Worm (Caenorhabditis elegans): ENCODE data around the gene yju-2.

The yju-2 gene

ce11 chrIII:7216924-7217521 is 32.9 kb downstream of the yju-2 start (continued):
- TF ChIP-seq fkh-4 (tag; optimal IDR thresholded peaks at IDR 0.05; ENCODE audit: borderline replicate concordance) = no peak
- TF ChIP-seq zip-4 (GFP tag; optimal IDR thresholded peaks at IDR 0.05) = no peak
- TF ChIP-seq pqm-1 (tag; optimal IDR thresholded peaks at IDR 0.05) = no peak
- no peak for TF ChIP-seq lin-15B (tag; optimal IDR thresholded peaks at IDR 0.05)
- peak; percentile 65 for TF ChIP-seq nhr-11 (tag; optimal IDR thresholded peaks at IDR 0.05)
- TF ChIP-seq nhr-28 (tag; optimal IDR thresholded peaks at IDR 0.05) = no peak
- TF ChIP-seq ztf-11 (tag; optimal IDR thresholded peaks at IDR 0.05) = no peak
- TF ChIP-seq elt-2 (tag; optimal IDR thresholded peaks at IDR 0.05) = no peak
- TF ChIP-seq nhr-90 (tag; optimal IDR thresholded peaks at IDR 0.05; ENCODE audit: poor library complexity) = no peak
- no peak for TF ChIP-seq skn-1 (tag; optimal IDR thresholded peaks at IDR 0.05)
- TF ChIP-seq ama-1 (optimal IDR thresholded peaks at IDR 0.05) = no peak
- peak; percentile 79 for TF ChIP-seq nhr-19 (GFP tag; conservative IDR thresholded peaks at IDR 0.05)
- TF ChIP-seq fkh-10 (GFP tag; optimal IDR thresholded peaks at IDR 0.05) = no peak
- TF ChIP-seq F16B12.6 (tag; optimal IDR thresholded peaks at IDR 0.05) = no peak
- TF ChIP-seq efl-1 (optimal IDR thresholded peaks at IDR 0.05) = peak; percentile 22 to 52
- peak; percentile 23 to 81 for TF ChIP-seq efl-1 (GFP tag; optimal IDR thresholded peaks at IDR 0.05 in 1 of 2)
- peak; percentile 34 for TF ChIP-seq xbp-1 (tag; optimal IDR thresholded peaks at IDR 0.05)
- TF ChIP-seq irx-1 (tag; optimal IDR thresholded peaks at IDR 0.05) = no peak
- no peak for TF ChIP-seq hlh-17 (GFP tag; optimal IDR thresholded peaks at IDR 0.05; ENCODE audit: borderline replicate concordance)
- peak; percentile 53 for TF ChIP-seq swsn-7 (tag; optimal IDR thresholded peaks at IDR 0.05)
- TF ChIP-seq C04F5.9 (tag; optimal IDR thresholded peaks at IDR 0.05) = no peak
- TF ChIP-seq elt-3 (tag; optimal IDR thresholded peaks at IDR 0.05) = no peak
- TF ChIP-seq unc-98 (GFP tag; IDR thresholded peaks at IDR 0.05) = peak; percentile 67
- no peak for TF ChIP-seq hpl-2 (GFP tag; optimal IDR thresholded peaks at IDR 0.05)
- no peak for TF ChIP-seq aly-2 (tag; optimal IDR thresholded peaks at IDR 0.05)
- TF ChIP-seq grh-1 (GFP tag; IDR thresholded peaks at IDR 0.05) = no peak
- TF ChIP-seq lin-13 (GFP tag; optimal IDR thresholded peaks at IDR 0.05) = peak; percentile 40
- TF ChIP-seq nhr-237 (tag; optimal IDR thresholded peaks at IDR 0.05) = no peak
- peak; percentile 32 for TF ChIP-seq unc-130 (tag; optimal IDR thresholded peaks at IDR 0.05)
- TF ChIP-seq tlp-1 (tag; optimal IDR thresholded peaks at IDR 0.05) = no peak
- no peak for TF ChIP-seq ceh-8 (GFP tag; optimal IDR thresholded peaks at IDR 0.05)
- TF ChIP-seq sup-37 (GFP tag; optimal IDR thresholded peaks at IDR 0.05) = peak; percentile 46
- TF ChIP-seq nhr-20 (tag; optimal IDR thresholded peaks at IDR 0.05) = peak; percentile 77

- no peak for TF ChIP-seq pax-3 (tag; optimal IDR thresholded peaks at IDR 0.05)
- peak; percentile 17 for TF ChIP-seq nhr-71 (tag; optimal IDR thresholded peaks at IDR 0.05)
Observed at ce11 chrIII:7221103-7221502, 37.0 kb downstream of the yju-2 start.

DNA sequence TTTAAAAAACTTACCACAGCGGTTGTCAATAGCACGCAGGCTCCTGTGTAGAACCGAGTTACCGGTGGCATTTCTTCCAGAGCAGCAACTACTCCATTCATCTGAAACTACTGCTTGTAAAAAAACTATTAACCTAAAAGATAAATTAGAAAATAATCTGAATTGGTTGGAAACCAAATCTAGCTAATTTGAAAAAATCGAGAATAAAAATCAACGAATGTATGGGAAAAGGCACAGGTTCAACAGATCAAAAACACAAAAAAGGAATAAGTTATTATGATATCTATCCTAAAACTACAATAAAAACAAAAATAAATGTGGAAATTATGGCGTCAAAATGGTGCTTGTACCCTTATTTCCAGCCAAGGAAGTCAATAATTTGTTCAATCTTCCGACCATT is 38.9 kb downstream of the yju-2 start, which contains the start of gene der-2:
Gene der-2 (minus strand): TSS at position 101 of the 400 bp plus-strand sequence.
- no peak for TF ChIP-seq ceh-90 (tag; optimal IDR thresholded peaks at IDR 0.05)
- no peak for TF ChIP-seq lin-35 (GFP tag; optimal IDR thresholded peaks at IDR 0.05)

ce11 chrIII:7226607-7227006 is 42.5 kb downstream of the yju-2 start, which contains the start of gene hsp-75:
Gene hsp-75 (minus strand): TSS chrIII:7226707.
- TF ChIP-seq sptf-1 (tag; optimal IDR thresholded peaks at IDR 0.05) = no peak
- no peak for TF ChIP-seq ceh-90 (tag; optimal IDR thresholded peaks at IDR 0.05)
